Worm (Caenorhabditis elegans) whole organism, young adult: ENCODE measurements around the gene F49E12.7.

Experiments
- B0019.2 ChIP-seq: fragments of 200-800 bp; sonication (Bioruptor generic); conservative IDR thresholded peaks from 2 replicates; pipeline ENCODE4 v1.3.6; 2022; ENCODE audit warnings: missing genetic modification reagents, missing genetic modification characterization, missing compliant biosample characterization
- B0035.1 ChIP-seq: sonication (generic microtip); optimal IDR thresholded peaks from 2 replicates; lab custom pipeline; 2016; ENCODE audit warnings: missing genetic modification characterization, mild to moderate bottlenecking, missing compliant biosample characterization, missing genotype, missing genetic modification reagents
- C06A6.2 ChIP-seq: fragments of 200-800 bp; sonication (Bioruptor generic); conservative IDR thresholded peaks from 2 replicates; pipeline ENCODE4 v1.3.6; 2022; ENCODE audit warnings: missing genetic modification characterization, missing compliant biosample characterization
- F33H1.4 ChIP-seq: fragments of 200-800 bp; sonication (Bioruptor generic); IDR thresholded peaks from 2 replicates; pipeline ENCODE4 v1.3.6; 2022; ENCODE audit warnings: missing genetic modification reagents, missing genetic modification characterization, missing compliant biosample characterization
- F52B5.7 ChIP-seq: sonication (generic microtip); optimal IDR thresholded peaks from 2 replicates; lab custom pipeline; 2016; ENCODE audit warnings: mild to moderate bottlenecking, missing genetic modification characterization, missing compliant biosample characterization
- F57A8.1 ChIP-seq: fragments of 200-800 bp; sonication (Bioruptor generic); optimal IDR thresholded peaks from 2 replicates; lab custom pipeline; 2018; ENCODE audit warnings: mild to moderate bottlenecking, missing genetic modification characterization, moderate library complexity, missing compliant biosample characterization
- Y67H2A.10 ChIP-seq: fragments of 200-800 bp; sonication (Bioruptor generic); conservative IDR thresholded peaks from 2 replicates; pipeline ENCODE4 v1.3.6; 2022; ENCODE audit warnings: missing genetic modification reagents, missing genetic modification characterization, missing compliant biosample characterization
- ama-1 ChIP-seq, 3 experiments: fragments of 150-350 bp in 1 of 3; sonication (generic microtip) in 2 of 3; optimal IDR thresholded peaks; 2 replicates each; lab custom pipeline; 2014 to 2018; ENCODE audit warnings: missing biosample characterization in 2 of 3, missing genetic modification characterization in 2 of 3, missing genetic modification reagents in 2 of 3
- aptf-2 ChIP-seq: fragments of 200-800 bp; sonication (Bioruptor generic); conservative IDR thresholded peaks from 2 replicates; pipeline ENCODE4 v1.3.6; 2022; ENCODE audit warnings: missing genetic modification reagents, missing genetic modification characterization, missing compliant biosample characterization
- athp-1 ChIP-seq: sonication (generic microtip); optimal IDR thresholded peaks from 2 replicates; lab custom pipeline; 2017; ENCODE audit warnings: mild to moderate bottlenecking, missing genetic modification characterization, missing compliant biosample characterization
- bed-1 ChIP-seq: fragments of 200-800 bp; sonication (Bioruptor generic); IDR thresholded peaks from 2 replicates; pipeline ENCODE4 v1.3.6; 2022; ENCODE audit warnings: missing genetic modification reagents, missing genetic modification characterization, missing compliant biosample characterization
- bed-2 ChIP-seq: fragments of 200-800 bp; sonication (Bioruptor generic); IDR thresholded peaks from 2 replicates; pipeline ENCODE4 v1.3.6; 2022; ENCODE audit warnings: missing genetic modification reagents, missing genetic modification characterization, missing compliant biosample characterization
- ceh-100 ChIP-seq: fragments of 200-800 bp; sonication (Bioruptor generic); IDR thresholded peaks from 2 replicates; pipeline ENCODE4 v1.3.6; 2022; ENCODE audit warnings: missing genetic modification reagents, missing genetic modification characterization, missing compliant biosample characterization
- ceh-58 ChIP-seq: fragments of 200-800 bp; sonication (Bioruptor generic); IDR thresholded peaks from 2 replicates; pipeline ENCODE4 v1.3.6; 2022; ENCODE audit warnings: missing genetic modification characterization, missing compliant biosample characterization
- ceh-91 ChIP-seq: fragments of 200-800 bp; sonication (Bioruptor generic); IDR thresholded peaks from 2 replicates; pipeline ENCODE4 v1.3.6; 2022; ENCODE audit warnings: missing genetic modification reagents, missing genetic modification characterization, missing compliant biosample characterization
- dpff-1 ChIP-seq: sonication (generic microtip); optimal IDR thresholded peaks from 2 replicates; lab custom pipeline; 2017; ENCODE audit warnings: mild to moderate bottlenecking, missing genetic modification characterization, missing compliant biosample characterization
- dpl-1 ChIP-seq: fragments of 150-350 bp; optimal IDR thresholded peaks from 2 replicates; lab custom pipeline; 2014; ENCODE audit warnings: missing biosample characterization, missing genetic modification reagents, missing genetic modification characterization
- efl-1 ChIP-seq: fragments of 150-350 bp; optimal IDR thresholded peaks from 2 replicates; lab custom pipeline; 2014; ENCODE audit warnings: missing biosample characterization, missing genetic modification reagents, missing genetic modification characterization
- ets-4 ChIP-seq: fragments of 200-800 bp; sonication (Bioruptor generic); optimal IDR thresholded peaks from 2 replicates; lab custom pipeline; 2018; ENCODE audit warnings: mild to moderate bottlenecking, missing genetic modification characterization, missing compliant biosample characterization
- gei-17 ChIP-seq: fragments of 200-800 bp; sonication (Bioruptor generic); optimal IDR thresholded peaks from 2 replicates; lab custom pipeline; 2018; ENCODE audit warnings: mild to moderate bottlenecking, missing genetic modification characterization, missing compliant biosample characterization
- him-1 ChIP-seq: sonication (generic microtip); optimal IDR thresholded peaks from 2 replicates; lab custom pipeline; 2016; ENCODE audit warnings: missing genotype, missing genetic modification reagents, missing genetic modification characterization, missing compliant biosample characterization
- hrde-1 ChIP-seq: sonication (generic microtip); optimal IDR thresholded peaks from 2 replicates; lab custom pipeline; 2016; ENCODE audit warnings: missing genetic modification characterization, mild to moderate bottlenecking, missing compliant biosample characterization, moderate library complexity, missing genotype, missing genetic modification reagents, borderline replicate concordance
- let-526 ChIP-seq: fragments of 200-800 bp; sonication (Bioruptor generic); IDR thresholded peaks from 2 replicates; pipeline ENCODE4 v1.3.6; 2022; ENCODE audit warnings: missing genetic modification reagents, missing genetic modification characterization, missing compliant biosample characterization
- lin-35 ChIP-seq, 3 experiments: fragments of 150-350 bp in 2 of 3; sonication (generic microtip) in 1 of 3; optimal IDR thresholded peaks; 2 replicates each; lab custom pipeline; 2014 to 2018; ENCODE audit warnings: missing biosample characterization in 3 of 3, missing genetic modification characterization in 3 of 3, missing genetic modification reagents in 3 of 3
- lir-1 ChIP-seq: fragments of 200-800 bp; sonication (Bioruptor generic); conservative IDR thresholded peaks from 2 replicates; pipeline ENCODE4 v1.3.6; 2022; ENCODE audit warnings: missing genetic modification reagents, missing genetic modification characterization, missing compliant biosample characterization
- madf-8 ChIP-seq: fragments of 200-800 bp; sonication (Bioruptor generic); conservative IDR thresholded peaks from 2 replicates; pipeline ENCODE4 v1.3.6; 2022; ENCODE audit warnings: missing genetic modification reagents, missing genetic modification characterization, missing compliant biosample characterization
- mel-28 ChIP-seq: sonication (generic microtip); optimal IDR thresholded peaks from 2 replicates; lab custom pipeline; 2016; ENCODE audit warnings: borderline replicate concordance, mild to moderate bottlenecking, missing genetic modification characterization, missing compliant biosample characterization
- nfya-2 ChIP-seq: fragments of 200-800 bp; sonication (Bioruptor generic); IDR thresholded peaks from 2 replicates; pipeline ENCODE4 v1.3.6; 2022; ENCODE audit warnings: missing genetic modification reagents, missing genetic modification characterization, missing compliant biosample characterization
- nfyb-1 ChIP-seq: fragments of 200-800 bp; sonication (Bioruptor generic); IDR thresholded peaks from 2 replicates; pipeline ENCODE4 v1.3.6; 2022; ENCODE audit warnings: missing genetic modification reagents, missing genetic modification characterization, missing compliant biosample characterization
- nhr-179 ChIP-seq: sonication (generic microtip); optimal IDR thresholded peaks from 2 replicates; lab custom pipeline; 2016; ENCODE audit warnings: mild to moderate bottlenecking, missing genetic modification characterization, missing compliant biosample characterization
- nhr-27 ChIP-seq: fragments of 200-800 bp; sonication (Bioruptor generic); optimal IDR thresholded peaks from 2 replicates; lab custom pipeline; 2018; ENCODE audit warnings: mild to moderate bottlenecking, missing genetic modification characterization, moderate library complexity, missing compliant biosample characterization
- nhr-80 ChIP-seq: sonication (generic microtip); optimal IDR thresholded peaks from 2 replicates; lab custom pipeline; 2016; ENCODE audit warnings: missing genetic modification characterization, missing compliant biosample characterization
- nhr-90 ChIP-seq: sonication (generic microtip); optimal IDR thresholded peaks from 2 replicates; lab custom pipeline; 2016; ENCODE audit warnings: missing genotype, mild to moderate bottlenecking, missing genetic modification characterization, missing compliant biosample characterization
- pbrm-1 ChIP-seq: fragments of 200-800 bp; sonication (Bioruptor generic); IDR thresholded peaks from 2 replicates; pipeline ENCODE4 v1.3.6; 2022; ENCODE audit warnings: missing genetic modification reagents, missing genetic modification characterization, missing compliant biosample characterization
- rec-8 ChIP-seq, 2 experiments: sonication (generic microtip); optimal IDR thresholded peaks; 2 replicates each; lab custom pipeline; 2016; ENCODE audit warnings: mild to moderate bottlenecking in 2 of 2, missing genetic modification characterization in 2 of 2, missing genetic modification reagents in 2 of 2, missing genotype in 2 of 2, missing biosample characterization in 1 of 2, missing compliant biosample characterization in 1 of 2, moderate library complexity in 1 of 2
- snpc-1.1 ChIP-seq: sonication (generic microtip); optimal IDR thresholded peaks from 2 replicates; lab custom pipeline; 2017; ENCODE audit warnings: missing genetic modification characterization, mild to moderate bottlenecking, missing compliant biosample characterization, antibody characterized with exemption, moderate library complexity, missing genotype, missing genetic modification reagents; ENCODE audit not compliant: insufficient read depth
- snpc-1.3 ChIP-seq: sonication (generic microtip); optimal IDR thresholded peaks from 2 replicates; lab custom pipeline; 2017; ENCODE audit warnings: missing genetic modification characterization, mild to moderate bottlenecking, missing compliant biosample characterization, antibody characterized with exemption, moderate library complexity, missing genotype, missing genetic modification reagents; ENCODE audit not compliant: insufficient read depth
- snpc-4 ChIP-seq, 5 experiments: fragments of 150-350 bp in 1 of 5; sonication (generic microtip) in 4 of 5; optimal IDR thresholded peaks; 2 replicates each; lab custom pipeline; 2014 to 2018; ENCODE audit warnings: missing genetic modification characterization in 5 of 5, missing biosample characterization in 3 of 5, antibody characterized with exemption in 2 of 5, mild to moderate bottlenecking in 2 of 5, missing compliant biosample characterization in 2 of 5, missing genotype in 2 of 5, moderate library complexity in 2 of 5, missing genetic modification reagents in 1 of 5
- xnd-1 ChIP-seq: sonication (generic microtip); optimal IDR thresholded peaks from 2 replicates; lab custom pipeline; 2016; ENCODE audit warnings: missing genotype, missing genetic modification reagents, missing genetic modification characterization, missing compliant biosample characterization
- ztf-22 ChIP-seq: fragments of 200-800 bp; sonication (Bioruptor generic); optimal IDR thresholded peaks from 2 replicates; lab custom pipeline; 2018; ENCODE audit warnings: mild to moderate bottlenecking, missing genetic modification characterization, moderate library complexity, missing compliant biosample characterization
- ztf-26 ChIP-seq: sonication (generic microtip); optimal IDR thresholded peaks from 2 replicates; lab custom pipeline; 2017; ENCODE audit warnings: missing genetic modification characterization, missing compliant biosample characterization
- ztf-28 ChIP-seq: fragments of 200-800 bp; sonication (Bioruptor generic); IDR thresholded peaks from 2 replicates; pipeline ENCODE4 v1.3.6; 2022; ENCODE audit warnings: missing genetic modification reagents, missing genetic modification characterization, missing compliant biosample characterization
- ztf-6 ChIP-seq: fragments of 200-800 bp; sonication (Bioruptor generic); IDR thresholded peaks from 2 replicates; pipeline ENCODE4 v1.3.6; 2022; ENCODE audit warnings: missing genetic modification reagents, missing genetic modification characterization, missing compliant biosample characterization

The F49E12.7 gene

ce11 chrII:8431954-8432353, 36.0 kb upstream of the F49E12.7 start, which contains the start of gene acp-2:
Gene acp-2 (minus strand): TSS chrII:8432054.
- no peak for TF ChIP-seq mel-28
- no peak for TF ChIP-seq xnd-1 (tag; lab: Kevin White, UChicago)

- TF ChIP-seq ceh-100 (GFP tag; lab: Robert Waterston, UW): no peak
- no peak for TF ChIP-seq Y67H2A.10 (GFP tag; lab: Robert Waterston, UW)
- TF ChIP-seq dpl-1 (GFP tag; lab: Kevin White, UChicago): no peak
- TF ChIP-seq lir-1: no peak
- TF ChIP-seq nfyb-1 (GFP tag; lab: Robert Waterston, UW): 0 out of 2 replicates have a peak, but pooled peaks have one; percentile 26
- no peak for TF ChIP-seq snpc-1.1 (tag; lab: Kevin White, UChicago)
- peak; percentile 64 for TF ChIP-seq madf-8 (GFP tag; lab: Robert Waterston, UW)
- TF ChIP-seq ztf-22 (GFP tag; lab: Kevin White, UChicago): no peak
- no peak for TF ChIP-seq rec-8 (tag; optimal IDR thresholded peaks at IDR 0.05; lab: Kevin White, UChicago)
- TF ChIP-seq nhr-27 (tag; lab: Kevin White, UChicago): no peak
- TF ChIP-seq C06A6.2 (GFP tag; lab: Robert Waterston, UW): no peak
- no peak for TF ChIP-seq ama-1 (optimal IDR thresholded peaks at IDR 0.05; lab: Kevin White, UChicago)
- TF ChIP-seq ama-1 (GFP tag; optimal IDR thresholded peaks at IDR 0.05; lab: Kevin White, UChicago): no peak
- no peak for TF ChIP-seq B0035.1 (tag; lab: Kevin White, UChicago)
- no peak for TF ChIP-seq bed-2
- no peak for TF ChIP-seq let-526
- TF ChIP-seq ztf-26 (tag; lab: Kevin White, UChicago): no peak
- TF ChIP-seq snpc-1.3 (tag; lab: Kevin White, UChicago): no peak
- peak; percentile 75 for TF ChIP-seq xnd-1 (tag; lab: Kevin White, UChicago)
- no peak for TF ChIP-seq F52B5.7 (tag; lab: Kevin White, UChicago)
- TF ChIP-seq F33H1.4 (GFP tag; lab: Robert Waterston, UW): peak; percentile 83
- no peak for TF ChIP-seq ztf-28
- no peak for TF ChIP-seq dpff-1 (tag; lab: Kevin White, UChicago)
- TF ChIP-seq nhr-90 (tag; lab: Kevin White, UChicago): no peak
- peak; percentile 24 for TF ChIP-seq efl-1
- no peak for TF ChIP-seq aptf-2 (GFP tag; lab: Robert Waterston, UW)
- TF ChIP-seq ztf-6 (GFP tag; lab: Robert Waterston, UW): no peak
- TF ChIP-seq athp-1 (tag; lab: Kevin White, UChicago): peak; percentile 98
- no peak for TF ChIP-seq ets-4 (GFP tag; lab: Kevin White, UChicago)
- peak; percentile 70 for TF ChIP-seq ceh-91 (GFP tag; lab: Robert Waterston, UW)
- no peak for TF ChIP-seq him-1 (tag; lab: Kevin White, UChicago)
- no peak for TF ChIP-seq nhr-80 (tag; lab: Kevin White, UChicago)
- TF ChIP-seq ceh-58 (GFP tag; lab: Robert Waterston, UW): no peak
- no peak for TF ChIP-seq F57A8.1 (GFP tag; lab: Kevin White, UChicago)
- no peak for TF ChIP-seq gei-17
- no peak for TF ChIP-seq nfya-2 (GFP tag; lab: Robert Waterston, UW)
- no peak for TF ChIP-seq snpc-4 (GFP tag; optimal IDR thresholded peaks at IDR 0.05; lab: Kevin White, UChicago)
- no peak for TF ChIP-seq snpc-4 (tag; optimal IDR thresholded peaks at IDR 0.05; lab: Kevin White, UChicago)
- TF ChIP-seq nhr-179 (tag; lab: Kevin White, UChicago): no peak
- TF ChIP-seq pbrm-1: no peak
- TF ChIP-seq B0019.2 (GFP tag; lab: Robert Waterston, UW): peak; percentile 38; the same call in 1 of the 2 replicates
- TF ChIP-seq lin-35 (GFP tag; optimal IDR thresholded peaks at IDR 0.05; lab: Kevin White, UChicago): no peak
- TF ChIP-seq hrde-1: no peak
- no peak for TF ChIP-seq bed-1 (GFP tag; lab: Robert Waterston, UW)
Measured at ce11 chrII:8428947-8429919, 33.3 kb upstream of the F49E12.7 start.
